Worm (Caenorhabditis elegans) whole organism, young adult: ENCODE results near the gene slo-2.

Source experiments
- B0019.2 ChIP-seq: fragments of 200-800 bp; sonication (Bioruptor generic); conservative IDR thresholded peaks from 2 replicates; pipeline ENCODE4 v1.3.6; 2022; ENCODE audit warnings: missing genetic modification reagents, missing genetic modification characterization, missing compliant biosample characterization
- B0336.3 ChIP-seq: fragments of 200-800 bp; sonication (Bioruptor generic); IDR thresholded peaks from 2 replicates; pipeline ENCODE4 v1.3.6; 2022; ENCODE audit warnings: missing genetic modification characterization, missing compliant biosample characterization
- F39B2.1 ChIP-seq: fragments of 200-800 bp; sonication (Bioruptor generic); IDR thresholded peaks from 2 replicates; pipeline ENCODE4 v1.3.6; 2022; ENCODE audit warnings: missing genetic modification reagents, missing genetic modification characterization, missing compliant biosample characterization
- F52B5.7 ChIP-seq: sonication (generic microtip); optimal IDR thresholded peaks from 2 replicates; lab custom pipeline; 2016; ENCODE audit warnings: mild to moderate bottlenecking, missing genetic modification characterization, missing compliant biosample characterization
- dpff-1 ChIP-seq: sonication (generic microtip); optimal IDR thresholded peaks from 2 replicates; lab custom pipeline; 2017; ENCODE audit warnings: mild to moderate bottlenecking, missing genetic modification characterization, missing compliant biosample characterization
- him-1 ChIP-seq: sonication (generic microtip); optimal IDR thresholded peaks from 2 replicates; lab custom pipeline; 2016; ENCODE audit warnings: missing genotype, missing genetic modification reagents, missing genetic modification characterization, missing compliant biosample characterization
- hmg-20 ChIP-seq: fragments of 200-800 bp; sonication (Bioruptor generic); IDR thresholded peaks from 2 replicates; pipeline ENCODE4 v1.3.6; 2022; ENCODE audit warnings: missing genetic modification reagents, missing genetic modification characterization, missing compliant biosample characterization
- lir-1 ChIP-seq: fragments of 200-800 bp; sonication (Bioruptor generic); conservative IDR thresholded peaks from 2 replicates; pipeline ENCODE4 v1.3.6; 2022; ENCODE audit warnings: missing genetic modification reagents, missing genetic modification characterization, missing compliant biosample characterization
- snpc-4 ChIP-seq, 5 experiments: fragments of 150-350 bp in 1 of 5; sonication (generic microtip) in 4 of 5; optimal IDR thresholded peaks; 2 replicates each; lab custom pipeline; 2014 to 2018; ENCODE audit warnings: missing genetic modification characterization in 5 of 5, missing biosample characterization in 3 of 5, antibody characterized with exemption in 2 of 5, mild to moderate bottlenecking in 2 of 5, missing compliant biosample characterization in 2 of 5, missing genotype in 2 of 5, moderate library complexity in 2 of 5, missing genetic modification reagents in 1 of 5
- tbx-9 ChIP-seq: sonication (generic microtip); optimal IDR thresholded peaks from 2 replicates; lab custom pipeline; 2016; ENCODE audit warnings: borderline replicate concordance, missing genetic modification characterization, inconsistent platforms, missing compliant biosample characterization
- unc-62 ChIP-seq: fragments of 150-350 bp; optimal IDR thresholded peaks from 2 replicates; lab custom pipeline; 2014; ENCODE audit warnings: missing biosample characterization, missing genetic modification reagents, missing genetic modification characterization

DNA sequence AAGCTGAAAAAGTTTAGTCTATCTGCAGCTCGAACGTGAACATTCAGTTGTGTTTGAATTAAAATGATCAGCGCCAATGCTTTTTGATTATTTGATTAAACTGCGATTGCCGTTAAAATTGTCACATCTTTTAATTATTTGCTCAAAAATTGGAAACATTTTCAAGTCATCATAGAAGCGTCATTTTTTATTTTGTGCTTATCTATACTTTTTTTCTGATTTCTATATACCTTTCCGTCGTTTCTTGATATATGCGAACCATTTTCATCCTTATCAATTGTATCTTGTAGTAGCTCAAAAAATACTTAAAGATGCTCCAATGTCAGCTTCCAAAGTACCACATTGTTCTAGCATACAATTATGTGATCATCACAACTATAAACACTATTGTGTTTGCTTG, 54.4 kb downstream of the slo-2 start:
- TF ChIP-seq dpff-1 (tag; lab: Kevin White, UChicago) (no peak), B0336.3 (GFP tag; lab: Robert Waterston, UW) (no peak), him-1 (tag; lab: Kevin White, UChicago) (no peak), F39B2.1 (GFP tag; lab: Robert Waterston, UW) (no peak), snpc-4 (GFP tag; optimal IDR thresholded peaks at IDR 0.05; lab: Kevin White, UChicago) (no peak), snpc-4 (tag; optimal IDR thresholded peaks at IDR 0.05; lab: Kevin White, UChicago) (no peak), lir-1 (GFP tag; lab: Robert Waterston, UW) (no peak), tbx-9 (no peak), B0019.2 (no peak), F52B5.7 (no peak), hmg-20 (GFP tag; lab: Robert Waterston, UW) (no peak), unc-62 (GFP tag; lab: Kevin White, UChicago) (no peak)
